Worm (Caenorhabditis elegans) whole organism, dauer: ENCODE results near the gene W01B6.5.

Source experiments
- unc-62 ChIP-seq: sonication (generic microtip); optimal IDR thresholded peaks from 2 replicates; lab custom pipeline; 2017; ENCODE audit warnings: missing biosample characterization, missing genetic modification reagents, missing genetic modification characterization

The W01B6.5 gene

ce11 chrIV:10110870-10111269 lies 34.9 kb downstream of the W01B6.5 start:
- no peak for TF ChIP-seq unc-62 (GFP tag; lab: Kevin White, UChicago)

ce11 chrIV:10111441-10111840 lies 35.4 kb downstream of the W01B6.5 start, which contains the start of gene spch-1:
Gene spch-1 (minus strand): TSS chrIV:10111541.
- no peak for TF ChIP-seq unc-62 (GFP tag; lab: Kevin White, UChicago)

- no peak for TF ChIP-seq unc-62 (GFP tag; lab: Kevin White, UChicago)
Observed at ce11 chrIV:10112570-10112969, 36.6 kb downstream of the W01B6.5 start, which contains the start of gene nsph-3.2. Gene nsph-3.2 (plus strand): TSS chrIV:10112870.

- no peak for TF ChIP-seq unc-62 (GFP tag; lab: Kevin White, UChicago)
Observed at ce11 chrIV:10115142-10115541, 39.1 kb downstream of the W01B6.5 start, which contains the start of gene C04G2.10. Gene C04G2.10 (plus strand): TSS chrIV:10115442.

- no peak for TF ChIP-seq unc-62 (GFP tag; lab: Kevin White, UChicago)
Observed at ce11 chrIV:10116765-10117164, 40.8 kb downstream of the W01B6.5 start.

- TF ChIP-seq unc-62 (GFP tag; lab: Kevin White, UChicago): no peak
Observed at ce11 chrIV:10122205-10122604, 46.2 kb downstream of the W01B6.5 start, which contains the start of gene irld-21. Gene irld-21 (minus strand): TSS chrIV:10122305.

- TF ChIP-seq unc-62 (GFP tag; lab: Kevin White, UChicago): no peak
Observed at ce11 chrIV:10126544-10126943, 50.5 kb downstream of the W01B6.5 start, which contains the start of gene ctf-18. Gene ctf-18 (minus strand): TSS chrIV:10126644.
